Worm (Caenorhabditis elegans) whole organism, L4/young adult: ENCODE results near the gene coq-8.

Source experiments
- dao-5 ChIP-seq: sonication (generic microtip); optimal IDR thresholded peaks from 2 replicates; lab custom pipeline; 2016; ENCODE audit warnings: missing genotype, missing genetic modification characterization, moderate library complexity, missing compliant biosample characterization
- him-1 ChIP-seq: sonication (generic microtip); optimal IDR thresholded peaks from 2 replicates; lab custom pipeline; 2016; ENCODE audit warnings: missing genotype, missing genetic modification reagents, missing genetic modification characterization, missing compliant biosample characterization

ce11 chrIII:4859039-4859438 is 4.2 kb upstream of the coq-8 start, which contains the start of gene C35D10.6:
- TF ChIP-seq him-1 (no peak), dao-5 (tag; lab: Kevin White, UChicago) (no peak)
